Worm (Caenorhabditis elegans) whole organism, L3 larva: ENCODE data around the gene F11D11.3.
A peak's percentile ranks its signal among the peaks of the same experiment; 100 is the strongest.

Experiments used
- ZK546.5 ChIP-seq: sonication (generic microtip); optimal IDR thresholded peaks from 2 replicates; lab custom pipeline; 2017; ENCODE audit warnings: missing biosample characterization, missing genetic modification characterization
- aly-2 ChIP-seq: fragments of 150-350 bp; optimal IDR thresholded peaks from 2 replicates; lab custom pipeline; 2014; ENCODE audit warnings: missing biosample characterization, missing genetic modification characterization
- ceh-28 ChIP-seq: fragments of 150-350 bp; optimal IDR thresholded peaks from 2 replicates; lab custom pipeline; 2014; ENCODE audit warnings: missing biosample characterization, missing genetic modification reagents, missing genetic modification characterization
- ceh-82 ChIP-seq: fragments of 150-350 bp; optimal IDR thresholded peaks from 2 replicates; lab custom pipeline; 2014; ENCODE audit warnings: missing biosample characterization, missing genetic modification characterization
- ceh-9 ChIP-seq: sonication (generic microtip); optimal IDR thresholded peaks from 2 replicates; lab custom pipeline; 2018; ENCODE audit warnings: missing biosample characterization, missing genetic modification characterization
- daf-12 ChIP-seq: fragments of 150-350 bp; optimal IDR thresholded peaks from 2 replicates; lab custom pipeline; 2014; ENCODE audit warnings: missing biosample characterization, missing genetic modification reagents, missing genetic modification characterization
- egl-27 ChIP-seq: sonication (generic microtip); optimal IDR thresholded peaks from 4 replicates; lab custom pipeline; 2017; ENCODE audit warnings: missing biosample characterization, missing genetic modification reagents, missing genetic modification characterization
- egl-5 ChIP-seq: fragments of 150-350 bp; optimal IDR thresholded peaks from 2 replicates; lab custom pipeline; 2017; ENCODE audit warnings: missing biosample characterization, missing genetic modification reagents, missing genetic modification characterization, inconsistent platforms
- elt-1 ChIP-seq: fragments of 150-350 bp; optimal IDR thresholded peaks from 2 replicates; lab custom pipeline; 2014; ENCODE audit warnings: missing biosample characterization, missing genetic modification characterization
- elt-2 ChIP-seq: sonication (generic microtip); optimal IDR thresholded peaks from 2 replicates; lab custom pipeline; 2016; ENCODE audit warnings: missing genetic modification reagents, mild to moderate bottlenecking, missing genetic modification characterization, missing compliant biosample characterization
- elt-3 ChIP-seq, 3 experiments: fragments of 150-350 bp in 1 of 3; sonication (generic microtip) in 2 of 3; optimal IDR thresholded peaks; 2 replicates in 2 of 3; 4 replicates in 1 of 3; lab custom pipeline; 2014 to 2017; ENCODE audit warnings: missing biosample characterization in 3 of 3, missing genetic modification characterization in 3 of 3
- eor-1 ChIP-seq, 2 experiments: fragments of 150-350 bp; optimal IDR thresholded peaks; 2 replicates each; lab custom pipeline; 2014 to 2018; ENCODE audit warnings: missing biosample characterization in 2 of 2, missing genetic modification characterization in 2 of 2
- fkh-10 ChIP-seq: sonication (generic microtip); optimal IDR thresholded peaks from 2 replicates; lab custom pipeline; 2017; ENCODE audit warnings: missing biosample characterization, missing genetic modification reagents, missing genetic modification characterization
- fkh-2 ChIP-seq: fragments of 150-350 bp; optimal IDR thresholded peaks from 2 replicates; lab custom pipeline; 2014; ENCODE audit warnings: missing biosample characterization, missing genetic modification reagents, missing genetic modification characterization
- hmg-11 ChIP-seq: sonication (generic microtip); optimal IDR thresholded peaks from 2 replicates; lab custom pipeline; 2016; ENCODE audit warnings: missing genetic modification characterization, missing compliant biosample characterization
- jun-1 ChIP-seq: fragments of 150-350 bp; optimal IDR thresholded peaks from 2 replicates; lab custom pipeline; 2014; ENCODE audit warnings: missing biosample characterization, missing genetic modification reagents, missing genetic modification characterization
- lin-39 ChIP-seq: fragments of 150-350 bp; optimal IDR thresholded peaks from 2 replicates; lab custom pipeline; 2018; ENCODE audit warnings: missing biosample characterization, missing genetic modification reagents, missing genetic modification characterization
- lsy-12 ChIP-seq: sonication (generic microtip); optimal IDR thresholded peaks from 2 replicates; lab custom pipeline; 2016; ENCODE audit warnings: mild to moderate bottlenecking, missing genetic modification characterization, missing compliant biosample characterization
- mdl-1 ChIP-seq: fragments of 150-350 bp; optimal IDR thresholded peaks from 2 replicates; lab custom pipeline; 2014; ENCODE audit warnings: missing biosample characterization, missing genetic modification characterization
- mml-1 ChIP-seq: fragments of 150-350 bp; sonication (generic microtip); optimal IDR thresholded peaks from 3 replicates; lab custom pipeline; 2014; ENCODE audit warnings: missing biosample characterization, missing genetic modification characterization
- nfya-1 ChIP-seq: sonication (generic microtip); optimal IDR thresholded peaks from 2 replicates; lab custom pipeline; 2017; ENCODE audit warnings: missing genetic modification characterization, mild to moderate bottlenecking, missing compliant biosample characterization, antibody characterized with exemption, moderate library complexity; ENCODE audit not compliant: insufficient read depth
- nhr-12 ChIP-seq: fragments of 150-350 bp; optimal IDR thresholded peaks from 2 replicates; lab custom pipeline; 2014; ENCODE audit warnings: missing biosample characterization, missing genetic modification characterization
- nhr-23 ChIP-seq: fragments of 150-350 bp; optimal IDR thresholded peaks from 2 replicates; lab custom pipeline; 2014; ENCODE audit warnings: missing biosample characterization, missing genetic modification reagents, missing genetic modification characterization
- nhr-237 ChIP-seq: fragments of 150-350 bp; optimal IDR thresholded peaks from 2 replicates; lab custom pipeline; 2014; ENCODE audit warnings: missing biosample characterization, missing genetic modification characterization
- nhr-25 ChIP-seq: sonication (generic microtip); optimal IDR thresholded peaks from 2 replicates; lab custom pipeline; 2017; ENCODE audit warnings: missing biosample characterization, missing genetic modification characterization
- nhr-43 ChIP-seq: sonication (generic microtip); optimal IDR thresholded peaks from 2 replicates; lab custom pipeline; 2016; ENCODE audit warnings: mild to moderate bottlenecking, missing genetic modification characterization, missing compliant biosample characterization; ENCODE audit not compliant: poor library complexity, severe bottlenecking
- nhr-76 ChIP-seq: fragments of 150-350 bp; sonication (generic microtip); optimal IDR thresholded peaks from 5 replicates; lab custom pipeline; 2014; ENCODE audit warnings: missing biosample characterization, missing genetic modification characterization
- nhr-77 ChIP-seq: fragments of 150-350 bp; optimal IDR thresholded peaks from 2 replicates; lab custom pipeline; 2014; ENCODE audit warnings: missing biosample characterization, missing genetic modification characterization
- pha-4 ChIP-seq: fragments of 150-350 bp; optimal IDR thresholded peaks from 2 replicates; lab custom pipeline; 2014; ENCODE audit warnings: missing biosample characterization, missing genetic modification reagents, missing genetic modification characterization
- pqm-1 ChIP-seq: fragments of 150-350 bp; optimal IDR thresholded peaks from 2 replicates; lab custom pipeline; 2017; ENCODE audit warnings: missing biosample characterization, missing genetic modification characterization, inconsistent platforms
- sea-2 ChIP-seq: fragments of 150-350 bp; sonication (generic microtip); optimal IDR thresholded peaks from 4 replicates; lab custom pipeline; 2014; ENCODE audit warnings: missing biosample characterization, missing genetic modification reagents, missing genetic modification characterization
- snpc-4 ChIP-seq: fragments of 150-350 bp; optimal IDR thresholded peaks from 2 replicates; lab custom pipeline; 2014; ENCODE audit warnings: missing biosample characterization, missing genetic modification characterization
- tbx-2 ChIP-seq: sonication (generic microtip); optimal IDR thresholded peaks from 2 replicates; lab custom pipeline; 2016; ENCODE audit warnings: mild to moderate bottlenecking, missing genetic modification characterization, missing compliant biosample characterization
- unc-39 ChIP-seq: sonication (generic microtip); optimal IDR thresholded peaks from 4 replicates; lab custom pipeline; 2017; ENCODE audit warnings: missing biosample characterization, missing genetic modification characterization
- unc-62 ChIP-seq: fragments of 150-350 bp; sonication (generic microtip); optimal IDR thresholded peaks from 4 replicates; lab custom pipeline; 2014; ENCODE audit warnings: missing biosample characterization, missing genetic modification reagents, missing genetic modification characterization
- ztf-4 ChIP-seq: fragments of 150-350 bp; optimal IDR thresholded peaks from 2 replicates; lab custom pipeline; 2014; ENCODE audit warnings: missing biosample characterization, missing genetic modification characterization

Gene F11D11.3

ce11 chrV:18776245-18776737 lies 16.2 kb upstream of the F11D11.3 start, which contains the start of gene Y17D7B.4:
Gene Y17D7B.4 (minus strand): TSS chrV:18776687.
- TF ChIP-seq pqm-1 (tag; lab: Kevin White, UChicago): peak; percentile 18
- TF ChIP-seq ceh-28 (tag; lab: Kevin White, UChicago): no peak

ce11 chrV:18772761-18773160 lies 12.7 kb upstream of the F11D11.3 start, which contains the start of gene clec-257:
Gene clec-257 (plus strand): TSS chrV:18773061.
- TF ChIP-seq egl-27 (no peak), ceh-82 (tag; lab: Kevin White, UChicago) (no peak), eor-1 (tag; optimal IDR thresholded peaks at IDR 0.05; lab: Kevin White, UChicago) (no peak), snpc-4 (tag; lab: Kevin White, UChicago) (no peak), nhr-76 (tag; lab: Kevin White, UChicago) (no peak), nhr-23 (no peak), fkh-2 (tag; lab: Kevin White, UChicago) (no peak), nhr-43 (tag; lab: Kevin White, UChicago) (no peak), nhr-237 (tag; lab: Kevin White, UChicago) (no peak), ceh-28 (tag; lab: Kevin White, UChicago) (no peak), pqm-1 (tag; lab: Kevin White, UChicago) (no peak), ZK546.5 (no peak), ztf-4 (no peak), fkh-10 (GFP tag; lab: Kevin White, UChicago) (no peak), aly-2 (tag; lab: Kevin White, UChicago) (no peak), nhr-77 (no peak), mdl-1 (no peak), tbx-2 (no peak), nhr-25 (tag; lab: Kevin White, UChicago) (no peak), mml-1 (tag; lab: Kevin White, UChicago) (no peak)
- TF ChIP-seq, all 47 proteins: peak for 0

ce11 chrV:18771804-18772386 lies 11.8 kb upstream of the F11D11.3 start:
- TF ChIP-seq jun-1: no peak
- TF ChIP-seq pqm-1 (tag; lab: Kevin White, UChicago): no peak
- TF ChIP-seq nfya-1 (tag; lab: Kevin White, UChicago): no peak
- no peak for TF ChIP-seq egl-5 (tag; lab: Kevin White, UChicago)
- TF ChIP-seq ZK546.5: no peak
- no peak for TF ChIP-seq daf-12 (tag; lab: Kevin White, UChicago)

- TF ChIP-seq sea-2 (GFP tag; lab: Kevin White, UChicago): no peak
- TF ChIP-seq egl-5 (tag; lab: Kevin White, UChicago): no peak
- TF ChIP-seq snpc-4 (tag; lab: Kevin White, UChicago): no peak
- TF ChIP-seq nhr-23: no peak
- no peak for TF ChIP-seq lsy-12
- TF ChIP-seq elt-3 (tag; optimal IDR thresholded peaks at IDR 0.05; lab: Kevin White, UChicago): no peak
- no peak for TF ChIP-seq ceh-28 (tag; lab: Kevin White, UChicago)
- no peak for TF ChIP-seq tbx-2
- TF ChIP-seq lin-39: no peak
Observed at ce11 chrV:18771390-18771789, 11.3 kb upstream of the F11D11.3 start, which contains the start of gene clec-256. Gene clec-256 (plus strand): TSS chrV:18771690.

- TF ChIP-seq mml-1 (tag; lab: Kevin White, UChicago) (no peak), unc-62 (GFP tag; lab: Kevin White, UChicago) (no peak), fkh-10 (GFP tag; lab: Kevin White, UChicago) (no peak), pqm-1 (tag; lab: Kevin White, UChicago) (no peak), hmg-11 (tag; lab: Kevin White, UChicago) (no peak), unc-39 (no peak), pha-4 (tag; lab: Kevin White, UChicago) (no peak), ztf-4 (no peak), ceh-9 (tag; lab: Kevin White, UChicago) (no peak), nhr-12 (tag; lab: Kevin White, UChicago) (no peak), tbx-2 (no peak), daf-12 (tag; lab: Kevin White, UChicago) (no peak), elt-2 (tag; lab: Kevin White, UChicago) (no peak), sea-2 (GFP tag; lab: Kevin White, UChicago) (no peak), aly-2 (tag; lab: Kevin White, UChicago) (no peak), elt-1 (tag; lab: Kevin White, UChicago) (no peak), elt-3 (tag; optimal IDR thresholded peaks at IDR 0.05; lab: Kevin White, UChicago) (no peak), lin-39 (no peak)
Observed at ce11 chrV:18770623-18771022, 10.5 kb upstream of the F11D11.3 start, which contains the start of gene clec-255. Gene clec-255 (minus strand): TSS chrV:18770723.
